Fruit fly (Drosophila melanogaster) whole organism, pupa: Measurements from ENCODE around the gene ldbr.

ENCODE experiments used
- CG10348 ChIP-seq: fragments of 200-800 bp; sonication (Bioruptor generic); IDR thresholded peaks from 2 replicates; pipeline ENCODE4 v1.3.6; 2022; ENCODE audit warnings: missing biosample characterization, missing genetic modification characterization
- CG12605 ChIP-seq: fragments of 200-800 bp; sonication (Bioruptor generic); IDR thresholded peaks from 2 replicates; pipeline ENCODE4 v1.3.6; 2022; ENCODE audit warnings: missing biosample characterization, missing genetic modification characterization
- CG15710 ChIP-seq: fragments of 200-800 bp; sonication (Bioruptor generic); optimal IDR thresholded peaks from 2 replicates; lab custom pipeline; 2018; ENCODE audit warnings: missing biosample characterization, mild to moderate bottlenecking, missing genetic modification characterization, moderate library complexity
- CG32121 ChIP-seq: fragments of 200-800 bp; sonication (Bioruptor generic); IDR thresholded peaks from 2 replicates; pipeline ENCODE4 v1.3.6; 2022; ENCODE audit warnings: missing biosample characterization, missing genetic modification characterization
- CG4496 ChIP-seq: fragments of 200-800 bp; sonication (Bioruptor generic); IDR thresholded peaks from 3 replicates; pipeline ENCODE4 v1.3.6; 2022; ENCODE audit warnings: missing biosample characterization, missing genetic modification characterization
- D1 ChIP-seq: fragments of 200-800 bp; sonication (Bioruptor generic); optimal IDR thresholded peaks from 2 replicates; lab custom pipeline; 2018; ENCODE audit warnings: missing biosample characterization, mild to moderate bottlenecking, missing genetic modification characterization, moderate library complexity
- EcR ChIP-seq: fragments of 200-800 bp; sonication (Bioruptor generic); optimal IDR thresholded peaks from 3 replicates; lab custom pipeline; 2019; ENCODE audit warnings: missing biosample characterization, missing genetic modification characterization, mild to moderate bottlenecking, moderate library complexity, missing genetic modification reagents
- Ets98B ChIP-seq: fragments of 200-800 bp; sonication (Bioruptor generic); IDR thresholded peaks from 2 replicates; pipeline ENCODE4 v1.3.6; 2022; ENCODE audit warnings: missing biosample characterization, missing genetic modification characterization
- Pif1B ChIP-seq: fragments of 200-800 bp; sonication (Bioruptor generic); optimal IDR thresholded peaks from 3 replicates; lab custom pipeline; 2016; ENCODE audit warnings: missing biosample characterization, missing genetic modification characterization
- Snoo ChIP-seq: fragments of 200-800 bp; sonication (Bioruptor generic); optimal IDR thresholded peaks from 3 replicates; lab custom pipeline; 2017; ENCODE audit warnings: missing biosample characterization, mild to moderate bottlenecking, missing genetic modification characterization, inconsistent platforms

DNA sequence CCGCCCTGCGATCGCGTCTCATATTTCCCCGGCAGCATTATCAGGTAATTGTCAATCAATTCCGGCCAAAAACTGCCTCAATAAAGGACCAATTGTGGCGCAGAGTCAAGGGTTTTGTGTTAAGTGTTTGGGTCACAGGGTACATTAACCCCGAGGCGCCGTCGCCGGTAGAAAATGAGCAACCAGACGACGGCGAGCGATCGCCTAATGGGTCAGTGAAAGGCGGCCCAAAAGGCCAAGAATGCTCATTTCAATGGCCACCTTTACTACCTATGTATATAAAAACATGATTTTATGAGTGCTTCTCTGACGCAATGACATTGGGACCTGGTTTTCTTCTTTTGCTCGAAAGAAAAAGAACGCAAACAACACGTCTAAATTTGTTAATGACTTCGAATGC, 42.0 kb upstream of the ldbr start:
- TF ChIP-seq CG12605 (GFP tag; lab: Robert Waterston, UW) (no peak), Pif1B (no peak), EcR (GFP tag; lab: Kevin White, UChicago) (no peak), Ets98B (GFP tag; lab: Robert Waterston, UW) (no peak), CG15710 (no peak), D1 (no peak), Snoo (tag; lab: Kevin White, UChicago) (no peak), CG10348 (GFP tag; lab: Robert Waterston, UW) (no peak), CG32121 (no peak), CG4496 (GFP tag; lab: Robert Waterston, UW) (no peak)
